Worm (Caenorhabditis elegans) whole organism, young adult: ENCODE results near the gene lips-8.

Source experiments
- pha-4 ChIP-seq: fragments of 150-350 bp; sonication (generic microtip); optimal IDR thresholded peaks from 2 replicates; lab custom pipeline; 2014; ENCODE audit warnings: missing biosample characterization, missing genetic modification reagents, missing genetic modification characterization
- snpc-4 ChIP-seq, 5 experiments: fragments of 150-350 bp in 1 of 5; sonication (generic microtip) in 4 of 5; optimal IDR thresholded peaks; 2 replicates each; lab custom pipeline; 2014 to 2018; ENCODE audit warnings: missing genetic modification characterization in 5 of 5, missing biosample characterization in 3 of 5, antibody characterized with exemption in 2 of 5, mild to moderate bottlenecking in 2 of 5, missing compliant biosample characterization in 2 of 5, missing genotype in 2 of 5, moderate library complexity in 2 of 5, missing genetic modification reagents in 1 of 5

DNA sequence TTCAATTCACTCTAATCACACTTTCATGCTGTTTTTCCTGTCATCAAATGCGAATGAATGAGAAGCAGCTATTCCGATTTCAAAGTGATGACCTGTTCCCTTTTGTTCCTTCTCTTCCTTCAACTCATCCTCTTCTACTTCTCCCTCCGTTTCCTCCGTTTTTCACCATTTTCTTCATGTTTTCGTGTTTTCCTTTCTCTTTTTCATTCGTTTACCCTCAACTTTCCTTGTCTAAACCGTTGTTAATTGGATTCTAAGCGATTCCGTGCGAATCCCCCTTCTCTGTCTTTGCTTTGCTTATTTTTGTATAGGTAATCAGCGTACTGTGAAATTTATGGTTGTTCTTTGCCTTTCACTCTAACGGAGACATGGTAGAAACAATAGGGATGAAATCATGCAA lies 12.4 kb upstream of the lips-8 start:
- TF ChIP-seq pha-4 (no peak), snpc-4 (GFP tag; optimal IDR thresholded peaks at IDR 0.05; lab: Kevin White, UChicago) (no peak), snpc-4 (tag; optimal IDR thresholded peaks at IDR 0.05; lab: Kevin White, UChicago) (no peak)
